Worm (Caenorhabditis elegans) whole organism, young adult: ENCODE results near the gene W08F4.1.

Experiments
- F10E7.11 ChIP-seq: sonication (generic microtip); optimal IDR thresholded peaks from 2 replicates; lab custom pipeline; 2017; ENCODE audit warnings: mild to moderate bottlenecking, missing genetic modification characterization, moderate library complexity, missing compliant biosample characterization
- ama-1 ChIP-seq, 3 experiments: fragments of 150-350 bp in 1 of 3; sonication (generic microtip) in 2 of 3; optimal IDR thresholded peaks; 2 replicates each; lab custom pipeline; 2014 to 2018; ENCODE audit warnings: missing biosample characterization in 2 of 3, missing genetic modification characterization in 2 of 3, missing genetic modification reagents in 2 of 3
- ceh-40 ChIP-seq: fragments of 200-800 bp; sonication (Bioruptor generic); IDR thresholded peaks from 2 replicates; pipeline ENCODE4 v1.3.6; 2022; ENCODE audit warnings: missing genetic modification characterization, missing compliant biosample characterization
- fkh-3 ChIP-seq: sonication (generic microtip); optimal IDR thresholded peaks from 2 replicates; lab custom pipeline; 2016; ENCODE audit warnings: mild to moderate bottlenecking, missing genetic modification characterization, missing compliant biosample characterization
- lir-1 ChIP-seq: fragments of 200-800 bp; sonication (Bioruptor generic); conservative IDR thresholded peaks from 2 replicates; pipeline ENCODE4 v1.3.6; 2022; ENCODE audit warnings: missing genetic modification reagents, missing genetic modification characterization, missing compliant biosample characterization
- nfya-2 ChIP-seq: fragments of 200-800 bp; sonication (Bioruptor generic); IDR thresholded peaks from 2 replicates; pipeline ENCODE4 v1.3.6; 2022; ENCODE audit warnings: missing genetic modification reagents, missing genetic modification characterization, missing compliant biosample characterization
- nhr-120 ChIP-seq: fragments of 200-800 bp; sonication (Bioruptor generic); IDR thresholded peaks from 2 replicates; pipeline ENCODE4 v1.3.6; 2022; ENCODE audit warnings: missing genetic modification characterization, missing compliant biosample characterization
- pha-4 ChIP-seq: fragments of 150-350 bp; sonication (generic microtip); optimal IDR thresholded peaks from 2 replicates; lab custom pipeline; 2014; ENCODE audit warnings: missing biosample characterization, missing genetic modification reagents, missing genetic modification characterization
- rec-8 ChIP-seq, 2 experiments: sonication (generic microtip); optimal IDR thresholded peaks; 2 replicates each; lab custom pipeline; 2016; ENCODE audit warnings: mild to moderate bottlenecking in 2 of 2, missing genetic modification characterization in 2 of 2, missing genetic modification reagents in 2 of 2, missing genotype in 2 of 2, missing biosample characterization in 1 of 2, missing compliant biosample characterization in 1 of 2, moderate library complexity in 1 of 2
- ztf-18 ChIP-seq: sonication (generic microtip); optimal IDR thresholded peaks from 2 replicates; lab custom pipeline; 2016; ENCODE audit warnings: missing genotype, mild to moderate bottlenecking, missing genetic modification characterization, missing compliant biosample characterization

DNA sequence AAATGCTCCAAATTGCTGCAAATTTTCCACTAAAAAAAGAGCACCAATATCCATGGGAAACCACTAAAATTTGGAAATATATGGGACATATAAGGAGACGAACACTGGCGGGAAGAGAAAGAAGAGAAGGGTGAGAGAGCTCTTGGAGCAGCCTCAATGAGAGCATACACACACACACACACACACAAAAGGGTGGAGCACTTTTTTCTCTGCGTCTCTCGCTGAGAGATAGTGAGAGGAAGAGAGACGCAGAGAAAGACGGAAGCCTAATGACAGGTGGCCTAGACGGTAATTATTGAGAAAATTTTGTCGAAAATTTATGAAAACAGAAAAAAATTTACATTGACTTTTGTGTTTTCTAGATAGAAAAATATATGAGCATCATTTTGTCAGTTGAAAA lies 29.2 kb downstream of the W08F4.1 start:
- no peak for TF ChIP-seq lir-1 (GFP tag; lab: Robert Waterston, UW)
- no peak for TF ChIP-seq pha-4 (tag; lab: Kevin White, UChicago)
- no peak for TF ChIP-seq fkh-3 (tag; lab: Kevin White, UChicago)
- no peak for TF ChIP-seq nfya-2 (GFP tag; lab: Robert Waterston, UW)
- no peak for TF ChIP-seq ztf-18 (tag; lab: Kevin White, UChicago)
- TF ChIP-seq F10E7.11 (tag; lab: Kevin White, UChicago): no peak
- TF ChIP-seq nhr-120: no peak
- TF ChIP-seq ama-1 (optimal IDR thresholded peaks at IDR 0.05; lab: Kevin White, UChicago): no peak
- TF ChIP-seq ama-1 (GFP tag; optimal IDR thresholded peaks at IDR 0.05; lab: Kevin White, UChicago): no peak
- no peak for TF ChIP-seq rec-8 (tag; optimal IDR thresholded peaks at IDR 0.05; lab: Kevin White, UChicago)
- no peak for TF ChIP-seq ceh-40 (GFP tag; lab: Robert Waterston, UW)
